Worm (Caenorhabditis elegans) whole organism, late embryonic: ENCODE measurements around the gene ddo-1.

ENCODE experiments used
- F13H6.1 ChIP-seq: sonication (generic microtip); optimal IDR thresholded peaks from 2 replicates; lab custom pipeline; 2016; ENCODE audit warnings: missing genetic modification characterization, missing compliant biosample characterization
- K02D7.2 ChIP-seq: sonication (generic microtip); optimal IDR thresholded peaks from 2 replicates; lab custom pipeline; 2017; ENCODE audit warnings: mild to moderate bottlenecking, missing genetic modification characterization, missing compliant biosample characterization
- K09A11.1 ChIP-seq: sonication (generic microtip); optimal IDR thresholded peaks from 2 replicates; lab custom pipeline; 2017; ENCODE audit warnings: antibody characterized with exemption, mild to moderate bottlenecking, missing genetic modification characterization, missing compliant biosample characterization; ENCODE audit not compliant: insufficient read depth
- T23F11.4 ChIP-seq: fragments of 200-800 bp; sonication (Bioruptor generic); optimal IDR thresholded peaks from 2 replicates; lab custom pipeline; 2018; ENCODE audit warnings: mild to moderate bottlenecking, missing genetic modification characterization, missing compliant biosample characterization
- ahr-1 ChIP-seq: sonication (generic microtip); optimal IDR thresholded peaks from 2 replicates; lab custom pipeline; 2016; ENCODE audit warnings: missing genetic modification characterization, missing compliant biosample characterization
- ceh-18 ChIP-seq: sonication (generic microtip); optimal IDR thresholded peaks from 2 replicates; lab custom pipeline; 2016; ENCODE audit warnings: missing genetic modification characterization, missing compliant biosample characterization
- ceh-22 ChIP-seq: sonication (generic microtip); optimal IDR thresholded peaks from 2 replicates; lab custom pipeline; 2017; ENCODE audit warnings: missing biosample characterization, missing genetic modification characterization
- ceh-24 ChIP-seq: sonication (generic microtip); optimal IDR thresholded peaks from 2 replicates; lab custom pipeline; 2016; ENCODE audit warnings: mild to moderate bottlenecking, missing genetic modification characterization, missing compliant biosample characterization
- ceh-31 ChIP-seq: sonication (generic microtip); optimal IDR thresholded peaks from 2 replicates; lab custom pipeline; 2016; ENCODE audit warnings: missing genetic modification characterization, missing compliant biosample characterization
- ceh-34 ChIP-seq: sonication (generic microtip); optimal IDR thresholded peaks from 2 replicates; lab custom pipeline; 2016; ENCODE audit warnings: mild to moderate bottlenecking, missing genetic modification characterization, missing compliant biosample characterization
- ceh-48 ChIP-seq: sonication (generic microtip); optimal IDR thresholded peaks from 2 replicates; lab custom pipeline; 2016; ENCODE audit warnings: missing genetic modification characterization, inconsistent platforms, missing compliant biosample characterization
- ceh-6 ChIP-seq: fragments of 200-800 bp; sonication (Bioruptor generic); optimal IDR thresholded peaks from 2 replicates; lab custom pipeline; 2018; ENCODE audit warnings: mild to moderate bottlenecking, missing genetic modification characterization, missing compliant biosample characterization
- ceh-9 ChIP-seq: sonication (generic microtip); optimal IDR thresholded peaks from 2 replicates; lab custom pipeline; 2016; ENCODE audit warnings: mild to moderate bottlenecking, missing genetic modification characterization, inconsistent platforms, missing compliant biosample characterization
- dmd-4 ChIP-seq: sonication (generic microtip); optimal IDR thresholded peaks from 2 replicates; lab custom pipeline; 2016; ENCODE audit warnings: borderline replicate concordance, missing genetic modification characterization, missing compliant biosample characterization
- eyg-1 ChIP-seq: sonication (generic microtip); optimal IDR thresholded peaks from 2 replicates; lab custom pipeline; 2016; ENCODE audit warnings: missing genotype, missing genetic modification characterization, missing compliant biosample characterization
- fax-1 ChIP-seq: sonication (generic microtip); optimal IDR thresholded peaks from 2 replicates; lab custom pipeline; 2016; ENCODE audit warnings: missing genotype, missing genetic modification characterization, missing compliant biosample characterization
- fkh-10 ChIP-seq: fragments of 150-350 bp; optimal IDR thresholded peaks from 2 replicates; lab custom pipeline; 2014; ENCODE audit warnings: missing biosample characterization, missing genetic modification reagents, missing genetic modification characterization
- fkh-6 ChIP-seq: sonication (generic microtip); optimal IDR thresholded peaks from 2 replicates; lab custom pipeline; 2016; ENCODE audit warnings: missing genetic modification characterization, missing compliant biosample characterization
- hlh-13 ChIP-seq: fragments of 200-800 bp; sonication (Bioruptor generic); optimal IDR thresholded peaks from 2 replicates; lab custom pipeline; 2018; ENCODE audit warnings: mild to moderate bottlenecking, missing genetic modification characterization, missing compliant biosample characterization
- hlh-30 ChIP-seq: sonication (generic microtip); optimal IDR thresholded peaks from 2 replicates; lab custom pipeline; 2017; ENCODE audit warnings: antibody characterized with exemption, missing genetic modification characterization, missing compliant biosample characterization; ENCODE audit not compliant: insufficient read depth
- hlh-6 ChIP-seq: sonication (generic microtip); optimal IDR thresholded peaks from 2 replicates; lab custom pipeline; 2016; ENCODE audit warnings: missing genotype, missing genetic modification characterization, missing compliant biosample characterization
- hlh-8 ChIP-seq: sonication (generic microtip); optimal IDR thresholded peaks from 2 replicates; lab custom pipeline; 2016; ENCODE audit warnings: missing genotype, missing genetic modification characterization, missing compliant biosample characterization
- lim-6 ChIP-seq: sonication (generic microtip); optimal IDR thresholded peaks from 2 replicates; lab custom pipeline; 2016; ENCODE audit warnings: missing genetic modification characterization, missing compliant biosample characterization
- lin-11 ChIP-seq: fragments of 200-800 bp; sonication (Bioruptor generic); optimal IDR thresholded peaks from 2 replicates; lab custom pipeline; 2018; ENCODE audit warnings: mild to moderate bottlenecking, missing genetic modification characterization, missing compliant biosample characterization
- nfya-1 ChIP-seq: sonication (generic microtip); optimal IDR thresholded peaks from 2 replicates; lab custom pipeline; 2017; ENCODE audit warnings: missing genetic modification characterization, mild to moderate bottlenecking, missing compliant biosample characterization, antibody characterized with exemption, moderate library complexity
- nhr-11 ChIP-seq: fragments of 150-350 bp; optimal IDR thresholded peaks from 2 replicates; lab custom pipeline; 2014; ENCODE audit warnings: missing biosample characterization, missing genetic modification characterization
- npax-4 ChIP-seq: sonication (generic microtip); optimal IDR thresholded peaks from 2 replicates; lab custom pipeline; 2016; ENCODE audit warnings: missing genetic modification characterization, missing compliant biosample characterization
- odd-2 ChIP-seq: sonication (generic microtip); optimal IDR thresholded peaks from 2 replicates; lab custom pipeline; 2017; ENCODE audit warnings: antibody characterized with exemption, mild to moderate bottlenecking, missing genetic modification characterization, missing compliant biosample characterization
- pqm-1 ChIP-seq: sonication (generic microtip); optimal IDR thresholded peaks from 2 replicates; lab custom pipeline; 2016; ENCODE audit warnings: missing genetic modification characterization, missing compliant biosample characterization
- ref-2 ChIP-seq: sonication (generic microtip); optimal IDR thresholded peaks from 2 replicates; lab custom pipeline; 2016; ENCODE audit warnings: missing genetic modification characterization, missing compliant biosample characterization
- sdc-2 ChIP-seq: sonication (generic microtip); optimal IDR thresholded peaks from 2 replicates; lab custom pipeline; 2016; ENCODE audit warnings: missing genotype, missing genetic modification characterization, missing compliant biosample characterization
- tbx-2 ChIP-seq: sonication (generic microtip); optimal IDR thresholded peaks from 2 replicates; lab custom pipeline; 2016; ENCODE audit warnings: missing genetic modification characterization, missing compliant biosample characterization
- tbx-7 ChIP-seq: sonication (generic microtip); optimal IDR thresholded peaks from 2 replicates; lab custom pipeline; 2016; ENCODE audit warnings: missing genotype, missing genetic modification characterization, missing compliant biosample characterization
- ttx-3 ChIP-seq: sonication (generic microtip); optimal IDR thresholded peaks from 2 replicates; lab custom pipeline; 2016; ENCODE audit warnings: missing genetic modification reagents, missing genetic modification characterization, missing compliant biosample characterization
- unc-3 ChIP-seq, 2 experiments: fragments of 200-800 bp in 1 of 2; sonication (Bioruptor generic) in 1 of 2; sonication (generic microtip) in 1 of 2; conservative IDR thresholded peaks in 1 of 2; optimal IDR thresholded peaks in 1 of 2; 2 replicates each; pipeline versions ENCODE4 v1.3.6 to Lab custom; 2016 to 2022; ENCODE audit warnings: missing compliant biosample characterization in 2 of 2, missing genetic modification characterization in 2 of 2, missing genetic modification reagents in 1 of 2
- unc-42 ChIP-seq: sonication (generic microtip); optimal IDR thresholded peaks from 2 replicates; lab custom pipeline; 2016; ENCODE audit warnings: missing genotype, missing genetic modification characterization, missing compliant biosample characterization
- zip-5 ChIP-seq: sonication (generic microtip); optimal IDR thresholded peaks from 2 replicates; lab custom pipeline; 2016; ENCODE audit warnings: missing genetic modification characterization, missing compliant biosample characterization
- ztf-16 ChIP-seq: sonication (generic microtip); optimal IDR thresholded peaks from 2 replicates; lab custom pipeline; 2017; ENCODE audit warnings: missing genetic modification characterization, missing compliant biosample characterization

The ddo-1 gene

ce11 chrV:17783542-17783941 lies 6.5 kb upstream of the ddo-1 start, which contains the start of gene srab-12:
TSS of gene srab-12 (minus strand) at chrV:17783642.
- no peak for TF ChIP-seq hlh-8 (tag; lab: Kevin White, UChicago)
- TF ChIP-seq ceh-6 (GFP tag; lab: Kevin White, UChicago): no peak
- no peak for TF ChIP-seq sdc-2
- TF ChIP-seq eyg-1 (tag; lab: Kevin White, UChicago): no peak
- no peak for TF ChIP-seq ceh-9 (tag; lab: Kevin White, UChicago)
- TF ChIP-seq ztf-16 (tag; lab: Kevin White, UChicago): no peak
- TF ChIP-seq ceh-18 (tag; lab: Kevin White, UChicago): no peak
- TF ChIP-seq lim-6: no peak
- no peak for TF ChIP-seq tbx-2 (tag; lab: Kevin White, UChicago)
- TF ChIP-seq fkh-10 (GFP tag; lab: Kevin White, UChicago): no peak

ce11 chrV:17780285-17780684 lies 3.3 kb upstream of the ddo-1 start:
- TF ChIP-seq ceh-18 (tag; lab: Kevin White, UChicago) (no peak), tbx-2 (tag; lab: Kevin White, UChicago) (no peak)

- TF ChIP-seq ceh-18 (tag; lab: Kevin White, UChicago): no peak
- TF ChIP-seq pqm-1 (tag; lab: Kevin White, UChicago): no peak
- no peak for TF ChIP-seq F13H6.1
- TF ChIP-seq npax-4 (tag; lab: Kevin White, UChicago): no peak
- TF ChIP-seq sdc-2: no peak
- TF ChIP-seq hlh-13: no peak
- TF ChIP-seq ceh-24 (tag; lab: Kevin White, UChicago): no peak
- no peak for TF ChIP-seq lin-11 (tag; lab: Kevin White, UChicago)
- TF ChIP-seq zip-5 (tag; lab: Kevin White, UChicago): no peak
- TF ChIP-seq ref-2 (tag; lab: Kevin White, UChicago): no peak
- TF ChIP-seq hlh-30 (tag; lab: Kevin White, UChicago): no peak
- no peak for TF ChIP-seq ceh-34
- TF ChIP-seq T23F11.4 (GFP tag; lab: Kevin White, UChicago): no peak
- TF ChIP-seq K09A11.1: no peak
- no peak for TF ChIP-seq tbx-2 (tag; lab: Kevin White, UChicago)
- no peak for TF ChIP-seq fkh-6
- TF ChIP-seq fax-1 (tag; lab: Kevin White, UChicago): no peak
- TF ChIP-seq K02D7.2: no peak
- no peak for TF ChIP-seq ceh-48
These were observed 597 bp upstream of the ddo-1 start, which contains the start of gene C47A10.12 for ce11 chrV:17777624-17778023. TSS of gene C47A10.12 (plus strand) at chrV:17777924.

- no peak for TF ChIP-seq K02D7.2
- TF ChIP-seq dmd-4: no peak
- TF ChIP-seq nhr-11 (tag; lab: Kevin White, UChicago): no peak
- TF ChIP-seq, all 69 proteins: peak for 0
These were observed 3.9 kb downstream of the ddo-1 start, which contains the start of gene sre-21 for ce11 chrV:17773108-17773507. TSS of gene sre-21 (minus strand) at chrV:17773208.

ce11 chrV:17767768-17768167 lies 9.3 kb downstream of the ddo-1 start:
- TF ChIP-seq unc-42 (no peak), odd-2 (tag; lab: Kevin White, UChicago) (no peak), eyg-1 (tag; lab: Kevin White, UChicago) (no peak), ceh-31 (tag; lab: Kevin White, UChicago) (no peak), ttx-3 (no peak), ceh-22 (no peak), tbx-7 (no peak), unc-3 (GFP tag; conservative IDR thresholded peaks at IDR 0.05; lab: Robert Waterston, UW) (no peak), unc-3 (tag; optimal IDR thresholded peaks at IDR 0.05; lab: Kevin White, UChicago) (no peak), ztf-16 (tag; lab: Kevin White, UChicago) (no peak), pqm-1 (tag; lab: Kevin White, UChicago) (no peak), hlh-6 (no peak), K09A11.1 (no peak), nfya-1 (tag; lab: Kevin White, UChicago) (no peak), ahr-1 (tag; lab: Kevin White, UChicago) (no peak)
